Worm (Caenorhabditis elegans): Measurements from ENCODE around the gene srh-30.

ce11 chrV:6771645-6772044 lies at the start of gene srh-30:
- TF ChIP-seq him-1 (tag; optimal IDR thresholded peaks at IDR 0.05), result no peak
- TF ChIP-seq dao-5 (tag; optimal IDR thresholded peaks at IDR 0.05), result no peak

Measured in whole organism, L4/young adult.